Fruit fly (Drosophila melanogaster): ENCODE measurements around the gene GV1.

The GV1 gene

DNA sequence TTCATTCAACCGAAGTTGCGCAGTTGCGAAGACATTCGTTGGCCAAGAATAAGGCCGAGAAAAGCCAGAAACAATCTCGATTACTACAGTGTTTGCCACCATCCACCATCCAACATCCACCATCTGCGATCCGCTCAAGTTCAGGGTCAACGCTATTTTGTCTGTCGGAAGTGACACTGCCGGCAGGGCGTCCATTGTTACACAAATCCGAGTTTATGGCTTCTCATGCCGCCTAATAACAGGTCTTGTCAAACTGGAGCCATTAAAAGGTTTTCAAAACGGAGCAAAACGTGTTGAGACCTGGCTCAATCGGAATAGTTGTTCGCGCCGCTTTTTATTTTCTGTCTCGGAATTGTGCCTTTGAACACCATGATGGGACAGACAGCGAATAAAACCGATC, 8.4 kb downstream of the GV1 start (continued):
- TF ChIP-seq CG1647 (GFP tag; optimal IDR thresholded peaks at IDR 0.05) (no peak), CG12071 (GFP tag; optimal IDR thresholded peaks at IDR 0.05) (no peak), Hand (GFP tag; optimal IDR thresholded peaks at IDR 0.05) (no peak), pros (GFP tag; optimal IDR thresholded peaks at IDR 0.05) (peak; percentile 5), Oli (tag; optimal IDR thresholded peaks at IDR 0.05) (no peak), sim (GFP tag; IDR thresholded peaks at IDR 0.05) (no peak), odd (GFP tag; optimal IDR thresholded peaks at IDR 0.05) (no peak), mirr (GFP tag; optimal IDR thresholded peaks at IDR 0.05) (peak; percentile 20), abd-A (tag; optimal IDR thresholded peaks at IDR 0.05) (peak; percentile 98), pita (GFP tag; optimal IDR thresholded peaks at IDR 0.05) (no peak), CG2889 (GFP tag; IDR thresholded peaks at IDR 0.05) (no peak), h (optimal IDR thresholded peaks at IDR 0.05) (no peak), CG16813 (GFP tag; IDR thresholded peaks at IDR 0.05; ENCODE audit: partially characterized antibody) (no peak), Lpt (GFP tag; optimal IDR thresholded peaks at IDR 0.05) (no peak), Abd-B (GFP tag; optimal IDR thresholded peaks at IDR 0.05) (no peak), Asciz (GFP tag; optimal IDR thresholded peaks at IDR 0.05) (no peak), CG1233 (GFP tag; optimal IDR thresholded peaks at IDR 0.05) (no peak), maf-S (GFP tag; optimal IDR thresholded peaks at IDR 0.05) (no peak), CG10366 (GFP tag; IDR thresholded peaks at IDR 0.05) (no peak), CG10321 (GFP tag; IDR thresholded peaks at IDR 0.05) (no peak), CG11696 (GFP tag; IDR thresholded peaks at IDR 0.05) (no peak), CG12769 (tag; optimal IDR thresholded peaks at IDR 0.05) (peak; percentile 53), CG14860 (GFP tag; IDR thresholded peaks at IDR 0.05; ENCODE audit: partially characterized antibody) (no peak), btn (GFP tag; optimal IDR thresholded peaks at IDR 0.05) (no peak), CG18011 (GFP tag; optimal IDR thresholded peaks at IDR 0.05) (no peak), mld (GFP tag; IDR thresholded peaks at IDR 0.05; ENCODE audit: partially characterized antibody) (no peak), bowl (GFP tag; IDR thresholded peaks at IDR 0.05) (no peak), CG2199 (GFP tag; IDR thresholded peaks at IDR 0.05) (0 out of 3 replicates have a peak, but pooled peaks have one; percentile 23), Camta (GFP tag; optimal IDR thresholded peaks at IDR 0.05) (no peak), Awh (GFP tag; IDR thresholded peaks at IDR 0.05) (no peak), CG16863 (GFP tag; optimal IDR thresholded peaks at IDR 0.05) (no peak), Sox100B (GFP tag; optimal IDR thresholded peaks at IDR 0.05) (no peak), CG30020 (tag; optimal IDR thresholded peaks at IDR 0.05) (no peak), Scr (GFP tag; IDR thresholded peaks at IDR 0.05; ENCODE audit: partially characterized antibody) (no peak), mam (GFP tag; optimal IDR thresholded peaks at IDR 0.05) (no peak), CG12104 (GFP tag; optimal IDR thresholded peaks at IDR 0.05) (no peak), CG15269 (tag; optimal IDR thresholded peaks at IDR 0.05) (peak; percentile 67), ken (GFP tag; IDR thresholded peaks at IDR 0.05) (no peak), Hr78 (GFP tag; optimal IDR thresholded peaks at IDR 0.05) (no peak), CG14441 (GFP tag; IDR thresholded peaks at IDR 0.05) (no peak), CG4328 (GFP tag; optimal IDR thresholded peaks at IDR 0.05) (no peak), B-H2 (GFP tag; optimal IDR thresholded peaks at IDR 0.05) (peak; percentile 35), CG11247 (GFP tag; IDR thresholded peaks at IDR 0.05) (no peak), lilli (GFP tag; optimal IDR thresholded peaks at IDR 0.05) (no peak), CG34376 (GFP tag; optimal IDR thresholded peaks at IDR 0.05) (no peak), shn (GFP tag; optimal IDR thresholded peaks at IDR 0.05) (no peak), Gsc (GFP tag; IDR thresholded peaks at IDR 0.05) (no peak), CG42726 (GFP tag; IDR thresholded peaks at IDR 0.05; ENCODE audit: partially characterized antibody) (no peak), CG13894 (tag; optimal IDR thresholded peaks at IDR 0.05) (peak; percentile 59), da (GFP tag; optimal IDR thresholded peaks at IDR 0.05) (no peak), kni (GFP tag; optimal IDR thresholded peaks at IDR 0.05) (peak; percentile 48), CG6689 (GFP tag; IDR thresholded peaks at IDR 0.05) (no peak)
